Fruit fly (Drosophila melanogaster): ENCODE data around the gene CG5478.
"Not testable (repeated sequence)": the region's sequence is repeated elsewhere in the genome, so short reads cannot be mapped to it uniquely, and the experiment has no call there.

- TF ChIP-seq Gug (GFP tag; IDR thresholded peaks at IDR 0.05); svp (GFP tag); CG8319 (GFP tag; optimal IDR thresholded peaks at IDR 0.05): not testable (repeated sequence)
These were observed 29.0 kb downstream of the CG5478 start, which contains the start of gene glob1 for dm6 chr3R:15904543-15904942.
